Worm (Caenorhabditis elegans): ENCODE results near the gene spe-42.

ce11 chrV:11741078-11741477 lies 4.3 kb upstream of the spe-42 start:
- TF ChIP-seq nhr-237 (tag; optimal IDR thresholded peaks at IDR 0.05) (no peak), unc-130 (tag; optimal IDR thresholded peaks at IDR 0.05) (no peak), lin-15B (tag; optimal IDR thresholded peaks at IDR 0.05) (no peak), nhr-28 (tag; optimal IDR thresholded peaks at IDR 0.05) (no peak), efl-3 (GFP tag; optimal IDR thresholded peaks at IDR 0.05) (no peak), nhr-11 (tag; optimal IDR thresholded peaks at IDR 0.05) (no peak), dpl-1 (GFP tag; optimal IDR thresholded peaks at IDR 0.05) (no peak), lin-39 (tag; optimal IDR thresholded peaks at IDR 0.05) (no peak), nhr-77 (tag; optimal IDR thresholded peaks at IDR 0.05) (no peak), irx-1 (tag; optimal IDR thresholded peaks at IDR 0.05) (no peak), fos-1 (tag; optimal IDR thresholded peaks at IDR 0.05) (no peak), ama-1 (optimal IDR thresholded peaks at IDR 0.05) (no peak), lin-35 (GFP tag; optimal IDR thresholded peaks at IDR 0.05) (no peak)
